Worm (Caenorhabditis elegans) whole organism, mixed stage, embryonic: ENCODE measurements around the gene clh-1.

Experiments
- elt-3 ChIP-seq: fragments of 150-350 bp; optimal IDR thresholded peaks from 2 replicates; lab custom pipeline; 2014; ENCODE audit warnings: missing biosample characterization, missing genetic modification characterization
- nhr-237 ChIP-seq: fragments of 150-350 bp; optimal IDR thresholded peaks from 2 replicates; lab custom pipeline; 2014; ENCODE audit warnings: missing biosample characterization, missing genetic modification characterization
- pha-4 ChIP-seq: fragments of 150-350 bp; optimal IDR thresholded peaks from 2 replicates; lab custom pipeline; 2018; ENCODE audit warnings: missing biosample characterization, missing genetic modification reagents, missing genetic modification characterization
- snpc-4 ChIP-seq: fragments of 150-350 bp; optimal IDR thresholded peaks from 2 replicates; lab custom pipeline; 2014; ENCODE audit warnings: missing biosample characterization, missing genetic modification characterization
- unc-62 ChIP-seq: fragments of 150-350 bp; optimal IDR thresholded peaks from 2 replicates; lab custom pipeline; 2014; ENCODE audit warnings: missing biosample characterization, missing genetic modification reagents, missing genetic modification characterization

DNA sequence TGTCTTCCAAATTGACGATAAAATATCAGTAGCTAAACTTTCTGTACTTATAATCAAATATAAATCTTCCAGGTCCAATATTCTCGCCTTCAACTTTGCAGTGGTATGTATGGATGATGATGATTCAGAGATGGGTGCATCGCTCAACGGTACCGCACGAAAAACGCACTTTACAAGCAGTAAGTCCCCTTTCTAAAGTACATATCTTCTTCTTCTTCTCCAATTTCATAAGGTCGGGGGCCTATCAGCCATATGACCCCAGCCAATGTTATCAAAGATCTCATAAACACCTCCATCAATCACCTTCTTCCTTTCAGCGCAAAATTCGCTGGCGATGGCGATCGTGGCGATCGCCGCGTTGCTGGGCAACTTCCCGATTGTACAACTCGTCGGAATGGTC is 12.8 kb downstream of the clh-1 start:
- TF ChIP-seq pha-4 (tag; lab: Kevin White, UChicago) (no peak), nhr-237 (tag; lab: Kevin White, UChicago) (no peak), unc-62 (no peak), snpc-4 (tag; lab: Kevin White, UChicago) (no peak), elt-3 (tag; lab: Kevin White, UChicago) (no peak)
